Worm (Caenorhabditis elegans) whole organism, midembryonic: Measurements from ENCODE around the gene F52G2.3.
"Not testable (repeated sequence)": the region's sequence is repeated elsewhere in the genome, so short reads cannot be mapped to it uniquely, and the experiment has no call there.

Experiments used
- T22C8.4 ChIP-seq: fragments of 200-800 bp; sonication (Bioruptor generic); IDR thresholded peaks from 2 replicates; pipeline ENCODE4 v1.3.6; 2022; ENCODE audit warnings: missing genetic modification characterization, missing compliant biosample characterization
- cog-1 ChIP-seq: sonication (generic microtip); optimal IDR thresholded peaks from 2 replicates; lab custom pipeline; 2016; ENCODE audit warnings: missing genetic modification characterization, missing compliant biosample characterization
- flt-1 ChIP-seq: fragments of 200-800 bp; sonication (Bioruptor generic); IDR thresholded peaks from 2 replicates; pipeline ENCODE4 v1.3.6; 2022; ENCODE audit warnings: missing genetic modification characterization, missing compliant biosample characterization
- klf-2 ChIP-seq: fragments of 200-800 bp; sonication (Bioruptor generic); conservative IDR thresholded peaks from 2 replicates; pipeline ENCODE4 v1.3.6; 2022; ENCODE audit warnings: missing genetic modification reagents, missing genetic modification characterization, missing compliant biosample characterization
- med-1 ChIP-seq: sonication (generic microtip); optimal IDR thresholded peaks from 2 replicates; lab custom pipeline; 2017; ENCODE audit warnings: missing genetic modification characterization, mild to moderate bottlenecking, missing compliant biosample characterization, antibody characterized with exemption, missing genetic modification reagents; ENCODE audit not compliant: insufficient read depth
- ref-1 ChIP-seq: fragments of 200-800 bp; sonication (Bioruptor generic); conservative IDR thresholded peaks from 2 replicates; pipeline ENCODE4 v1.3.6; 2022; ENCODE audit warnings: missing genetic modification reagents, missing genetic modification characterization, missing compliant biosample characterization
- tab-1 ChIP-seq: fragments of 200-800 bp; sonication (Bioruptor generic); IDR thresholded peaks from 2 replicates; pipeline ENCODE4 v1.3.6; 2022; ENCODE audit warnings: missing genetic modification characterization, missing compliant biosample characterization
- ztf-23 ChIP-seq: fragments of 200-800 bp; sonication (Bioruptor generic); IDR thresholded peaks from 2 replicates; pipeline ENCODE4 v1.3.6; 2022; ENCODE audit warnings: missing genetic modification reagents, missing genetic modification characterization, missing compliant biosample characterization
- ztf-29 ChIP-seq: fragments of 200-800 bp; sonication (Bioruptor generic); IDR thresholded peaks from 2 replicates; pipeline ENCODE4 v1.3.6; 2022; ENCODE audit warnings: missing genetic modification reagents, missing genetic modification characterization, missing compliant biosample characterization

The F52G2.3 gene

ce11 chrIV:13578174-13578573 lies 30.1 kb upstream of the F52G2.3 start, which contains the start of gene Y45F10B.8:
Gene Y45F10B.8 (minus strand): TSS chrIV:13578274.
- not testable (repeated sequence) for TF ChIP-seq ztf-23 (GFP tag; lab: Robert Waterston, UW); tab-1 (GFP tag; lab: Robert Waterston, UW); med-1 (GFP tag; lab: Kevin White, UChicago)

DNA sequence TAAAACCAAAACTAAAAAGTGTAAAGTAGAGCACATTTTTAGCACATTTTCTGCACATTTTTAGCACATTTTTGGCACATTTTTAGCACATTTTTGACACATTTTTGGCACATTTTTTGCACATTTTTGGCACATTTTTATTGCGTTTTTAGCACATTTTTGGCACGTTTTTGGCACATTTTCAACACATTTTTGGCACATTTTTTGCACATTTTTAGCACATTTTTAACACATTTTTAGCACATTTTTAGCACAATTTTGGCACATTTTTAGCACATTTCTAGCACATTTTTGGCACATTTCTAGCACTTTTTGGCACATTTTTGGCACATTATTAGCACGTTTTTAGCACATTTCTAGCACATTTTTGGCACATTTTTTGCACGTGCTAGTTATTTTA lies 27.6 kb upstream of the F52G2.3 start:
- no peak for TF ChIP-seq cog-1 (tag; lab: Kevin White, UChicago)
- no peak for TF ChIP-seq tab-1 (GFP tag; lab: Robert Waterston, UW)
- no peak for TF ChIP-seq klf-2 (GFP tag; lab: Robert Waterston, UW)
- no peak for TF ChIP-seq T22C8.4 (GFP tag; lab: Robert Waterston, UW)
- no peak for TF ChIP-seq ztf-29
- no peak for TF ChIP-seq flt-1 (GFP tag; lab: Robert Waterston, UW)
- TF ChIP-seq ref-1 (GFP tag; lab: Robert Waterston, UW), result no peak
- no peak for TF ChIP-seq med-1 (GFP tag; lab: Kevin White, UChicago)
- no peak for TF ChIP-seq ztf-23 (GFP tag; lab: Robert Waterston, UW)

DNA sequence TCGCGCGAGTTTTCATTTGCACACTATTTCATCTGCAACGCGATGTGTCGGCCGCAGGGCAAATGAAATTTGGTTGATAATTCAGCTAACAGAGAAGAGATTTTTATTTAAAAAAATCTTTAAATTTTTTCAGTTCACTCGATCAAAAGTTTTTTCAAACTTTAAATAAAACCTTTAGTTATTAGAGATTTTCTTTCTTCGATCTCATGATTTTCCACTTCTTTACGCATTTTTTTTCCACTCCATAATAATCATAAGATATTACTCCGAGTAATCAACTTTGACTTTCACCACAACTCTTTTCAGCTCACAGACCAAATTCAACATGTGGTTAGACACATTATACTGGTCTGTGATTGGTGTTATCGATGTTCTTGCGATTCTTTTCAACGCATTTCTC lies 26.7 kb upstream of the F52G2.3 start, which contains the start of gene srd-10:
Gene srd-10 (plus strand): TSS at position 301 of the 400 bp plus-strand sequence.
- TF ChIP-seq cog-1 (tag; lab: Kevin White, UChicago), result no peak
- no peak for TF ChIP-seq ref-1 (GFP tag; lab: Robert Waterston, UW)
- no peak for TF ChIP-seq tab-1 (GFP tag; lab: Robert Waterston, UW)
- no peak for TF ChIP-seq flt-1 (GFP tag; lab: Robert Waterston, UW)
- TF ChIP-seq klf-2 (GFP tag; lab: Robert Waterston, UW), result no peak
- TF ChIP-seq ztf-23 (GFP tag; lab: Robert Waterston, UW), result no peak
- TF ChIP-seq T22C8.4 (GFP tag; lab: Robert Waterston, UW), result no peak
- TF ChIP-seq med-1 (GFP tag; lab: Kevin White, UChicago), result no peak
- no peak for TF ChIP-seq ztf-29

DNA sequence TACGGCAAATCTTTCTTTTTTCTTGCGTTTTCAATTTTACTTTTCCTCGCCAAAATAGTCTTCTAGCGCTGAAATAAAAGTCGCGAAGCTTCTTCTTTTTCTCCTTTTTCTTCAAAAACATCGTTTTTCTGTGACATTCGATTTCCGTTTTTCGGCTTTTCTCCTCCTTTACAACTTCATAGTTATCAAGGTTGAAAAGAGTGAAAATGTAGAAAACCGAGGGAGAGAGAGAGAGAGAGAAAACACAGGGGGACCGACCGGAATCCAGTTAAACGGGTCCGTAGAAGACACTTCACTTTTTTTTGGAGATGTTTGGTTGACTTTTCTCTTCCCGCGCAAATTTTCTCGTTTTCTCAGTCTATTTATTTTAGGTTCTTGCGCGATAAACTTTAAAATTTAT lies 16.3 kb upstream of the F52G2.3 start:
- TF ChIP-seq ztf-23 (GFP tag; lab: Robert Waterston, UW) (no peak), tab-1 (GFP tag; lab: Robert Waterston, UW) (no peak), ref-1 (GFP tag; lab: Robert Waterston, UW) (no peak), med-1 (GFP tag; lab: Kevin White, UChicago) (no peak), flt-1 (GFP tag; lab: Robert Waterston, UW) (no peak), klf-2 (GFP tag; lab: Robert Waterston, UW) (no peak), cog-1 (tag; lab: Kevin White, UChicago) (no peak), ztf-29 (no peak), T22C8.4 (GFP tag; lab: Robert Waterston, UW) (no peak)

DNA sequence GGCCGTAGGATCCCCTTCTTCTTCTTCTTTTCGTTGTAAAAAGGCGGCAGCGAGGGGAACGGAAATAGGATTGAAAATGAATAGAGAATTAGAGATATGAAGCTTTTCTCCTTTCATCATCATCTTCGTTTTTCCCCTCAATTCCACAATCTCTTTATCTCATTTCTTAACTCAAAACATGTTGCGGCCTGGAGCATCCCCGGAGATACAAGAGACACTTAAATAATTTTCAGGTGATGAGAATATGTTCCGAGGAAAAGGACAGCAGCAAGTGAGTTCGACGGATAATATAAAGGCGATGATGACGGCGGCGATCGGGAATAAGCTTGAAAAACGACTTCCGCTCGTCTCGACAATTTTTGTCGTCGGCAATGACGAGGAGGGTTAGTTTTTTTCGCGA lies 13.6 kb upstream of the F52G2.3 start, which contains the start of the genes Y45F10B.13 and qui-1:
Gene Y45F10B.13 (minus strand): TSS at position 101 of the 400 bp plus-strand sequence.
Gene qui-1 (plus strand): TSS at position 233 of the 400 bp plus-strand sequence.
- TF ChIP-seq cog-1 (tag; lab: Kevin White, UChicago) (no peak), ref-1 (GFP tag; lab: Robert Waterston, UW) (no peak)

DNA sequence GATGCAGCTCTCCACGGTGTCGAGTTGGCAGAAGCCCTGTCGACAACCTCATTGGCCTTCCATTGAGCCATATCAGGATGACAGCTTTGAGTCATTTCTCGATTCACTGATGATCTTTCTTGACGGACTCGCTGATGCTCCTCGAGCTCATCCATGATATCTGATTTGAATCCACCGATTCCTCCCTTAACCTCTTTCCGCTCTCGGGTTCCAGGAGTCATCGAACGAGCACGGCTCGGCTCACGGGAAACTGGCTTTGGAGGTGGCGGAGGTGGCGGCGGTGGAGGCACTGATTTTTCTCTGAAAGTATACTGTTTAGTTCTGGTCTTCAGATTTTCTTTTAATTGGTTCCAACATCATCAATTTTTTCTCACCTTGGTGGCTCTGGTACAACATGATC lies 11.0 kb upstream of the F52G2.3 start:
- TF ChIP-seq flt-1 (GFP tag; lab: Robert Waterston, UW) (no peak), klf-2 (GFP tag; lab: Robert Waterston, UW) (no peak), ztf-23 (GFP tag; lab: Robert Waterston, UW) (no peak), med-1 (GFP tag; lab: Kevin White, UChicago) (no peak), T22C8.4 (GFP tag; lab: Robert Waterston, UW) (no peak), ref-1 (GFP tag; lab: Robert Waterston, UW) (no peak), cog-1 (tag; lab: Kevin White, UChicago) (no peak), tab-1 (GFP tag; lab: Robert Waterston, UW) (no peak)

- TF ChIP-seq tab-1 (GFP tag; lab: Robert Waterston, UW), result no peak
Measured at ce11 chrIV:13557393-13557792, 9.4 kb upstream of the F52G2.3 start.

DNA sequence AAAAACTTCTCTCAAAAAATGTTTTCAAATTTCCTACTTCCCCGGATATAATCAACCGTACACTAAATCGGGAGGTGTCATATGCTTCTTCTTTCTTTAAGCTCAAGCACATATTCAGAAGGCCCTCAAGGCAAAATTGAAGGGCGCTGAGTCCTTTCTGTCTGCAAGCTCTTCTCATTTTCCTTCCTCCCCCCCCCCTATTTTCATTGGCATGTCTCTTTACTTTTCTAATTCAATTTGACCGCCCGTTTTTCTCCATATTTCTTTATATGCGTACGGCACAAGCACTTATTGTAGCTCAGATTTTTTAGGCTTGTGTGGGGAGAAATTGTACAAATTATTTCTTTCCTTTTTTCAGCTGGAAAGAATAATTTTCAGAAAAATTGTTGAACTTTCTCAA lies 7.5 kb upstream of the F52G2.3 start:
- TF ChIP-seq tab-1 (GFP tag; lab: Robert Waterston, UW) (no peak), med-1 (GFP tag; lab: Kevin White, UChicago) (no peak), cog-1 (tag; lab: Kevin White, UChicago) (no peak), T22C8.4 (GFP tag; lab: Robert Waterston, UW) (no peak), flt-1 (GFP tag; lab: Robert Waterston, UW) (no peak), ztf-23 (GFP tag; lab: Robert Waterston, UW) (no peak), ref-1 (GFP tag; lab: Robert Waterston, UW) (no peak), ztf-29 (no peak), klf-2 (GFP tag; lab: Robert Waterston, UW) (no peak)

DNA sequence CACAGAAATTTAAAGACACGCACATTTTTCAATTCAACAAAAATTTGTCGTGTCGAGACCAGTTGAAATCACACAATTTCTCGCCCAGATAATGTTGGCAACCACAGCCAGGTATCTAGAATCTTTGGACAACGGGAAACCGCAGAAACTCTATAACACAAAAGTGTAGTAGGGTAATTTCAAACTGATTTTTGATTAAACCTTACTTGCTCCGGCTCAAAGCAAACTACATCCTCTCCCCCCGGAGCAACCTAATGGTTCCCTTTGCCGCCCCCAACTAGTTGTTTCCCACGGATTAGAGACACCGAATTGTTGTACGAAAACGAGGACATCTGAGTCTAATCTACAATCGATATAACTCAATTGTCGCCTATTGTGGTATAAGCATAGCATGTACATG lies 6.3 kb upstream of the F52G2.3 start:
- no peak for TF ChIP-seq med-1 (GFP tag; lab: Kevin White, UChicago)
- no peak for TF ChIP-seq klf-2 (GFP tag; lab: Robert Waterston, UW)
- TF ChIP-seq flt-1 (GFP tag; lab: Robert Waterston, UW), result no peak
- TF ChIP-seq ztf-29, result no peak
- TF ChIP-seq cog-1 (tag; lab: Kevin White, UChicago), result no peak
- TF ChIP-seq tab-1 (GFP tag; lab: Robert Waterston, UW), result no peak
- no peak for TF ChIP-seq ztf-23 (GFP tag; lab: Robert Waterston, UW)
- TF ChIP-seq ref-1 (GFP tag; lab: Robert Waterston, UW), result no peak
- no peak for TF ChIP-seq T22C8.4 (GFP tag; lab: Robert Waterston, UW)

DNA sequence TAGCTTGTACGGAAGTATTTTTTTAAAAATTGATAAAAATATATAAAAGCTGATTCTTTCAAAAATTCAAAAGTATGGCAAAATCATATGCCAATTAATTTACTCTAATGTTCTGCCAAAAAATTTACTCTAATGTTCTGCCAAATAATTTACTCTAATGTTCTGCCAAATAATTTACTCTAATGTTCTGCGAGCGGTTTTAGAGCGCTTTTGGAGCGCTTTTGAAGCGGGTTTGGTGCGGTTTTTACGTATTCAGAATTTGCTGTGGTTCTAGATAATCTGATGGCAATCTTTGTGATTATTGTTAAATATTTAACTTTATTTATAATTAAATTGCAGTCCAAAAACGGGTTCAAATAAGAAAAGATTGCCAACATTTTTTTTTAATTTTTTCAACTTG lies 1.3 kb upstream of the F52G2.3 start:
- TF ChIP-seq ztf-29, result no peak
- no peak for TF ChIP-seq tab-1 (GFP tag; lab: Robert Waterston, UW)
- TF ChIP-seq flt-1 (GFP tag; lab: Robert Waterston, UW), result no peak
- no peak for TF ChIP-seq med-1 (GFP tag; lab: Kevin White, UChicago)
- no peak for TF ChIP-seq klf-2 (GFP tag; lab: Robert Waterston, UW)
- TF ChIP-seq T22C8.4 (GFP tag; lab: Robert Waterston, UW), result no peak
- TF ChIP-seq cog-1 (tag; lab: Kevin White, UChicago), result no peak
- TF ChIP-seq ztf-23 (GFP tag; lab: Robert Waterston, UW), result no peak
- TF ChIP-seq ref-1 (GFP tag; lab: Robert Waterston, UW), result no peak
